Fruit fly (Drosophila melanogaster) whole organism, embryonic: ENCODE measurements around the gene CG34126.

Experiments
- Blimp-1 ChIP-seq: fragments of 200-800 bp; sonication (Bioruptor generic); optimal IDR thresholded peaks from 3 replicates; lab custom pipeline; 2018; ENCODE audit warnings: missing biosample characterization, missing genetic modification characterization, mild to moderate bottlenecking, moderate library complexity, missing genetic modification reagents
- CG4617 ChIP-seq: fragments of 200-800 bp; sonication (Bioruptor generic); optimal IDR thresholded peaks from 3 replicates; lab custom pipeline; 2016; ENCODE audit warnings: missing biosample characterization, missing genetic modification characterization, borderline replicate concordance
- Hmr ChIP-seq: fragments of 200-800 bp; sonication (Bioruptor generic); optimal IDR thresholded peaks from 3 replicates; lab custom pipeline; 2017; ENCODE audit warnings: mild to moderate bottlenecking, missing biosample characterization, missing genetic modification reagents, missing genetic modification characterization
- Hsf ChIP-seq: fragments of 200-800 bp; sonication (Bioruptor generic); optimal IDR thresholded peaks from 3 replicates; lab custom pipeline; 2016; ENCODE audit warnings: missing biosample characterization, missing genetic modification characterization
- crc ChIP-seq: fragments of 200-800 bp; sonication (Bioruptor generic); optimal IDR thresholded peaks from 2 replicates; lab custom pipeline; 2016; ENCODE audit warnings: missing biosample characterization, missing genetic modification characterization
- croc ChIP-seq: fragments of 200-800 bp; sonication (Bioruptor generic); conservative IDR thresholded peaks from 3 replicates; pipeline ENCODE4 v1.3.6; 2022; ENCODE audit warnings: missing biosample characterization, missing genetic modification characterization
- dm ChIP-seq: fragments of 200-800 bp; sonication (Bioruptor generic); optimal IDR thresholded peaks from 3 replicates; lab custom pipeline; 2016; ENCODE audit warnings: missing biosample characterization, missing genetic modification characterization
- eve ChIP-seq, 2 experiments: fragments of >200 bp; optimal IDR thresholded peaks; 2 replicates each; lab custom pipeline; 2017; ENCODE audit warnings: missing biosample characterization in 2 of 2, missing genetic modification characterization in 2 of 2
- lilli ChIP-seq: fragments of 200-800 bp; sonication (Bioruptor generic); optimal IDR thresholded peaks from 3 replicates; lab custom pipeline; 2016; ENCODE audit warnings: missing biosample characterization, missing genetic modification characterization
- usp ChIP-seq: fragments of >200 bp; optimal IDR thresholded peaks from 2 replicates; lab custom pipeline; 2017; ENCODE audit warnings: missing biosample characterization, missing genetic modification characterization

DNA sequence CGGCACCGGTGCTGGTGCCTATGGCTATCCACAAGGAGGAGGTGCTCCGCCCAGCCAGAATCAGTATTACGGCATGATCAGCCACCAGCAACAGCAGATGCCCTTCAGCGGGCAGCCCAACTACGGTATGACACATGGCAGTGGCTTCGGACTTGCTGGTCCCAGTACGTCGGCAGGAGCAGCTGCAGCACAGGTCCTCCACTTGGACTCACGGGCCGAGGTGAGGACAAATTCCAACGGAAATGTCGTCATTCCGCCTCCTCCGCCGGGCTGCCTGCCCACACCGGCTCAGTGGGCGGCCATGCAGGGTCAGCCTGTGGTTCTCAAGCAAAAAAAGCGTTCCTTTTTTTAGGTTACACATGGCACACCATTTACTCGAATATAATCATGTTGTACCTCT, 15.5 kb upstream of the CG34126 start:
- no peak for TF ChIP-seq croc (GFP tag; lab: Robert Waterston, UW)
- no peak for TF ChIP-seq CG4617
- no peak for TF ChIP-seq lilli (GFP tag; lab: Kevin White, UChicago)
- TF ChIP-seq Hsf (GFP tag; lab: Kevin White, UChicago): no peak
- no peak for TF ChIP-seq dm (GFP tag; lab: Kevin White, UChicago)
- no peak for TF ChIP-seq usp
- no peak for TF ChIP-seq Blimp-1 (GFP tag; lab: Kevin White, UChicago)
- TF ChIP-seq crc (GFP tag; lab: Kevin White, UChicago): no peak
- no peak for TF ChIP-seq eve (GFP tag; optimal IDR thresholded peaks at IDR 0.05; lab: Kevin White, UChicago)
- TF ChIP-seq Hmr (GFP tag; lab: Kevin White, UChicago): no peak
